Worm (Caenorhabditis elegans) whole organism, L2 larva: ENCODE results near the gene vha-17.

Experiments
- F13H6.1 ChIP-seq: sonication (generic microtip); optimal IDR thresholded peaks from 2 replicates; lab custom pipeline; 2016; ENCODE audit warnings: missing genetic modification characterization, missing compliant biosample characterization
- aly-2 ChIP-seq: fragments of 150-350 bp; optimal IDR thresholded peaks from 2 replicates; lab custom pipeline; 2014; ENCODE audit warnings: missing biosample characterization, missing genetic modification characterization
- ama-1 ChIP-seq: fragments of 150-350 bp; optimal IDR thresholded peaks from 2 replicates; lab custom pipeline; 2018; ENCODE audit warnings: inconsistent platforms
- blmp-1 ChIP-seq: sonication (generic microtip); optimal IDR thresholded peaks from 2 replicates; lab custom pipeline; 2017; ENCODE audit warnings: missing genetic modification characterization, mild to moderate bottlenecking, missing compliant biosample characterization, antibody characterized with exemption, moderate library complexity; ENCODE audit not compliant: insufficient read depth
- elt-3 ChIP-seq: sonication (generic microtip); optimal IDR thresholded peaks from 2 replicates; lab custom pipeline; 2017; ENCODE audit warnings: missing biosample characterization, missing genetic modification characterization
- fos-1 ChIP-seq: fragments of 150-350 bp; optimal IDR thresholded peaks from 2 replicates; lab custom pipeline; 2014; ENCODE audit warnings: missing biosample characterization, missing genetic modification characterization
- nhr-11 ChIP-seq: fragments of 150-350 bp; optimal IDR thresholded peaks from 2 replicates; lab custom pipeline; 2014; ENCODE audit warnings: missing biosample characterization, missing genetic modification characterization
- nhr-237 ChIP-seq: fragments of 150-350 bp; optimal IDR thresholded peaks from 2 replicates; lab custom pipeline; 2014; ENCODE audit warnings: missing biosample characterization, missing genetic modification characterization
- nhr-77 ChIP-seq: fragments of 150-350 bp; optimal IDR thresholded peaks from 2 replicates; lab custom pipeline; 2014; ENCODE audit warnings: missing biosample characterization, missing genetic modification characterization
- unc-62 ChIP-seq: fragments of 150-350 bp; optimal IDR thresholded peaks from 2 replicates; lab custom pipeline; 2014; ENCODE audit warnings: missing biosample characterization, missing genetic modification reagents, missing genetic modification characterization
- zag-1 ChIP-seq: fragments of 150-350 bp; optimal IDR thresholded peaks from 2 replicates; lab custom pipeline; 2014; ENCODE audit warnings: missing biosample characterization, missing genetic modification characterization
- ztf-11 ChIP-seq: sonication (generic microtip); optimal IDR thresholded peaks from 2 replicates; lab custom pipeline; 2017; ENCODE audit warnings: missing biosample characterization, missing genetic modification characterization
- ztf-4 ChIP-seq: fragments of 150-350 bp; optimal IDR thresholded peaks from 2 replicates; lab custom pipeline; 2014; ENCODE audit warnings: missing biosample characterization, missing genetic modification characterization

ce11 chrIV:9300127-9300526 lies 21.5 kb upstream of the vha-17 start, which contains the start of gene F49C12.3:
- no peak for TF ChIP-seq fos-1 (tag; lab: Kevin White, UChicago)
- TF ChIP-seq F13H6.1 (tag; lab: Kevin White, UChicago), result no peak
- TF ChIP-seq nhr-11 (tag; lab: Kevin White, UChicago), result no peak
- no peak for TF ChIP-seq unc-62 (GFP tag; lab: Kevin White, UChicago)
- TF ChIP-seq ztf-11 (tag; lab: Kevin White, UChicago), result no peak
- no peak for TF ChIP-seq blmp-1 (tag; lab: Kevin White, UChicago)
- no peak for TF ChIP-seq nhr-77 (tag; lab: Kevin White, UChicago)
- no peak for TF ChIP-seq aly-2
- TF ChIP-seq ama-1 (lab: Kevin White, UChicago), result no peak
- no peak for TF ChIP-seq zag-1 (tag; lab: Kevin White, UChicago)
- TF ChIP-seq ztf-4, result no peak
- TF ChIP-seq nhr-237 (tag; lab: Kevin White, UChicago), result no peak
- TF ChIP-seq elt-3, result no peak
